Fruit fly (Drosophila melanogaster): Measurements from ENCODE around the gene MED14.
A peak's percentile ranks its signal among the peaks of the same experiment; 100 is the strongest.

Gene MED14

DNA sequence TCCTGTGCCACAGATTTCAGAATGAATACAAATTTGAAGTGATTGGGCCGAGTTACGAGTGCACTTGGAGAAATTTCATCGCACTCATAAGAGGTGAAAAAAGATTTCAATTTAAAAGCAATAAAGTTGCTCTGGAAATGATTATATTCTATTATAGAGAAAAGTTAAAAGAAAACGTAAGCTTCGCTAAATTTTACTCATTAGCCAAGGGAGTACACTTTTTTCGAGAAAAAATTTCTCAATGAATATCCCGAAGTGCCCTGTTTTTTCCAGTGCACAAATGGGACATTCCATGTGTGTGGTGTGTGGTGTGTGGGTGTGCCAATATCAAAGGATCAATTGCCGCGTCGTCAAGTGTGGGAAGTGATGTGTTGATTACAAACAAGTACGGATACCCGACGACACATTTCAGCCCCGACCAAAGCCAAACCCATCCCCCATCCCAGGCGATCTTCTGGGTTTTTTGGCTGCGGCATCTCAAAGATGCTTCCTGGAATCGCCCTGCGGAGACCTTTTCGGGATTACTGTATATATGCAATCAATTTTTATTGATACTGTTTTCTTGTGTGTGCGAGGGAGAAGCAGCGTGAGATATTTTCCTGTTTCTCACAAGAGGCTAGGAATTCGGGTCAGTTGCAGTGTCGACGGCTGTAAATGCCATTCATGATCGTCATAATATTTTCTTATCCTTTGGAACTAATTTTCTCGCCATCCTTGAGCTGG, 20.7 kb downstream of the MED14 start:
- TF ChIP-seq Sp1 (GFP tag; optimal IDR thresholded peaks at IDR 0.05) (no peak), Dfd (GFP tag; optimal IDR thresholded peaks at IDR 0.05) (no peak), rgr (GFP tag; optimal IDR thresholded peaks at IDR 0.05) (peak; percentile 9), Hr78 (GFP tag; optimal IDR thresholded peaks at IDR 0.05) (no peak), Mio (GFP tag; optimal IDR thresholded peaks at IDR 0.05) (no peak), woc (GFP tag; optimal IDR thresholded peaks at IDR 0.05) (no peak), foxo (GFP tag; optimal IDR thresholded peaks at IDR 0.05) (peak in 1 of 2 experiments; percentile 19), brk (GFP tag; optimal IDR thresholded peaks at IDR 0.05) (no peak), OdsH (GFP tag; optimal IDR thresholded peaks at IDR 0.05) (no peak), Hr83 (GFP tag; optimal IDR thresholded peaks at IDR 0.05; ENCODE audit: poor library complexity, severe bottlenecking) (no peak), Jra (GFP tag; optimal IDR thresholded peaks at IDR 0.05) (no peak), sv (GFP tag; optimal IDR thresholded peaks at IDR 0.05) (peak; percentile 10), sage (GFP tag; optimal IDR thresholded peaks at IDR 0.05) (no peak), Dif (GFP tag; optimal IDR thresholded peaks at IDR 0.05; ENCODE audit: partially characterized antibody) (no peak), br (GFP tag; optimal IDR thresholded peaks at IDR 0.05) (no peak), ey (GFP tag; optimal IDR thresholded peaks at IDR 0.05) (no peak), dl (GFP tag; optimal IDR thresholded peaks at IDR 0.05; ENCODE audit: insufficient read depth in 1 of 2, partially characterized antibody in 2 of 2) (no peak), GATAd (GFP tag; optimal IDR thresholded peaks at IDR 0.05) (no peak), usp (GFP tag; optimal IDR thresholded peaks at IDR 0.05) (no peak), CrebA (GFP tag; optimal IDR thresholded peaks at IDR 0.05; ENCODE audit: borderline replicate concordance) (no peak), N (GFP tag; optimal IDR thresholded peaks at IDR 0.05) (no peak), HLH106 (tag; optimal IDR thresholded peaks at IDR 0.05) (no peak), fru (GFP tag; optimal IDR thresholded peaks at IDR 0.05) (peak; percentile 21), h (GFP tag; optimal IDR thresholded peaks at IDR 0.05) (peak; percentile 15), pan (optimal IDR thresholded peaks at IDR 0.05) (no peak), Rel (GFP tag; optimal IDR thresholded peaks at IDR 0.05) (no peak), Rel (tag; optimal IDR thresholded peaks at IDR 0.05) (no peak), Myc (optimal IDR thresholded peaks at IDR 0.05) (no peak)

DNA sequence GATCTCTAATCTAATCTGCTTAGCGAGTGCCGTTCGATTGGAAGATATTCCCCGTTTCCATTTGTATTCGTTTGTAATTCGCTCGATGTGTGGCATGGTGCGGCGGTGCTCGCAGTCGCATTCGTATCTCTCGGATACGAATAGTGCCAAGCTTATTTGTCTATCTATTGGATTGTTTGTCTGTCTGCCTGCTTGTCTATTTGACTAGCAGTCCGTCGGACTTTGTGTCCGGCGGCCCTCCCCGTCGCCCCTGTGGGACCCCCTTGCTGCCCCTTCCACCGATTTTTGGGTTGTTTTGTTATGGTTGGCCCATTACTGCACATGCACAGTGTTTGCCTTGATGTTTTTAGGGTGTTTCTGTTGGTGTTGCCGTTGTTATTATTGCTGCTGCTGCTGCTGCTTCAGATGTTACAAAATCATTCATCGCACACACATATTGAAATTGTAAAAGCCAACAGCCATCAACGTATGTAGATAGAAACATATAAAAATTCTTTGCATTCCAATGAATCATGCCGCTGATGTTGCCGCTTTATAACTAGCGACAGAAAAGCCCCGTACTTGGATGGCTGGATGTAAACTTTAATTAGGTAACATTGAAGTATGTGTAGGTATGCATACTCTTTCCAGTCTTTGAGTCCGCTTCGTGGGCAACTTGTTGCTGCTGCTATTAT, 21.8 kb downstream of the MED14 start:
- TF ChIP-seq Dfd (GFP tag; optimal IDR thresholded peaks at IDR 0.05), result peak; percentile 35
- TF ChIP-seq woc (GFP tag; optimal IDR thresholded peaks at IDR 0.05), result no peak

DNA sequence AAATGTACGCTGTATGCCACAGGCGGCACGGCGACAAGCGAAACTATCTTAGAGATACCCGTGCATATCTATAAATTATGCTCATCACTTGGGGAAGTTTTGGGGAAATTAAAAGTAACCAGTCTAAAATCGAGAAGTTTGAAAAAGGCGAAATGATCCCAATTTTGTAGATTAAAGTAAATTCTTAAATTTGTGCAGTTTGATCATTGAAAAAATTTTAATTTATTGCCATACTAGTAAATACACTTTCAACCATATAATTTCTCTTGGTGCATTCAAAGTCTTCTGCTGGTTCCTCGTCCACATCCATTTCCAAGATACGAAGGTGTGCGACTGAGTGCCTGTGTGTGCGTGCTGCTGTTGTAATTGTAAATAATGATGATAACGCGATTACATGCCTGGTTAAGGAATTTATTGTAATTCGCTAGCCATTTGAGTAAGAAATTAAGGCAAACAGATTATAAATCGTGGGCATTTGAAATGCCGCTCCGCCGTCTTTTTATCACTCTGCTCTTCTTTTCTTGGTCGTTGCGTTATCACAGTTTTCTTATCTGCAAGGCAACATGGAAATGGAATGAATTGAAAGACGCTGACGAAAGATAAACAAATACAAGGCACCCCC, 22.5 kb downstream of the MED14 start:
- peak; percentile 1 for TF ChIP-seq OdsH (GFP tag; optimal IDR thresholded peaks at IDR 0.05)
- TF ChIP-seq br (GFP tag; optimal IDR thresholded peaks at IDR 0.05), result peak; percentile 0
- no peak for TF ChIP-seq CG32264 (GFP tag; optimal IDR thresholded peaks at IDR 0.05)
- TF ChIP-seq CG9705 (GFP tag; optimal IDR thresholded peaks at IDR 0.05), result no peak
- peak in 1 of 2 experiments; percentile 30 for TF ChIP-seq foxo (GFP tag; optimal IDR thresholded peaks at IDR 0.05)
- no peak for TF ChIP-seq sage (GFP tag; optimal IDR thresholded peaks at IDR 0.05)
- TF ChIP-seq Vsx2 (GFP tag; optimal IDR thresholded peaks at IDR 0.05; ENCODE audit: partially characterized antibody), result no peak
- no peak for TF ChIP-seq Mio (GFP tag; optimal IDR thresholded peaks at IDR 0.05)
- no peak for TF ChIP-seq dl (GFP tag; optimal IDR thresholded peaks at IDR 0.05; ENCODE audit: insufficient read depth in 1 of 2, partially characterized antibody in 2 of 2)
- TF ChIP-seq h (GFP tag; optimal IDR thresholded peaks at IDR 0.05), result no peak
- TF ChIP-seq Dfd (GFP tag; optimal IDR thresholded peaks at IDR 0.05), result no peak
- TF ChIP-seq sv (GFP tag; optimal IDR thresholded peaks at IDR 0.05), result peak; percentile 82
- peak; percentile 7 for TF ChIP-seq ey (GFP tag; optimal IDR thresholded peaks at IDR 0.05)
- no peak for TF ChIP-seq CrebA (GFP tag; optimal IDR thresholded peaks at IDR 0.05; ENCODE audit: borderline replicate concordance)
- peak; percentile 51 for TF ChIP-seq fru (GFP tag; optimal IDR thresholded peaks at IDR 0.05)
- TF ChIP-seq dmrt93B (GFP tag; optimal IDR thresholded peaks at IDR 0.05), result no peak
- TF ChIP-seq lola (GFP tag; optimal IDR thresholded peaks at IDR 0.05), result no peak
- no peak for TF ChIP-seq brk (GFP tag; optimal IDR thresholded peaks at IDR 0.05)
